Worm (Caenorhabditis elegans) whole organism, early embryonic: ENCODE results near the gene srh-145.

Source experiments
- B0310.2 ChIP-seq: sonication (generic microtip); optimal IDR thresholded peaks from 2 replicates; lab custom pipeline; 2016; ENCODE audit warnings: mild to moderate bottlenecking, missing genetic modification characterization, missing compliant biosample characterization
- F13C5.2 ChIP-seq: sonication (generic microtip); optimal IDR thresholded peaks from 2 replicates; lab custom pipeline; 2017; ENCODE audit warnings: mild to moderate bottlenecking, missing genetic modification characterization, inconsistent platforms, missing compliant biosample characterization
- aly-1 ChIP-seq: sonication (generic microtip); optimal IDR thresholded peaks from 2 replicates; lab custom pipeline; 2016; ENCODE audit warnings: missing genetic modification characterization, missing compliant biosample characterization
- ama-1 ChIP-seq: fragments of 150-350 bp; optimal IDR thresholded peaks from 2 replicates; lab custom pipeline; 2014
- ceh-13 ChIP-seq: fragments of 200-800 bp; sonication (Bioruptor generic); optimal IDR thresholded peaks from 2 replicates; lab custom pipeline; 2018; ENCODE audit warnings: mild to moderate bottlenecking, missing genetic modification characterization, missing compliant biosample characterization
- ceh-36 ChIP-seq: sonication (generic microtip); optimal IDR thresholded peaks from 2 replicates; lab custom pipeline; 2016; ENCODE audit warnings: missing genetic modification characterization, inconsistent platforms, missing compliant biosample characterization
- ets-7 ChIP-seq: sonication (generic microtip); optimal IDR thresholded peaks from 2 replicates; lab custom pipeline; 2016; ENCODE audit warnings: missing genotype, missing genetic modification characterization, missing compliant biosample characterization
- flt-1 ChIP-seq: fragments of 200-800 bp; sonication (Bioruptor generic); IDR thresholded peaks from 2 replicates; pipeline ENCODE4 v1.3.6; 2022; ENCODE audit warnings: missing genetic modification characterization, missing compliant biosample characterization
- hmbx-1 ChIP-seq: sonication (generic microtip); optimal IDR thresholded peaks from 2 replicates; lab custom pipeline; 2016; ENCODE audit warnings: mild to moderate bottlenecking, missing genetic modification characterization, missing compliant biosample characterization
- hmg-4 ChIP-seq: fragments of 200-800 bp; sonication (Bioruptor generic); optimal IDR thresholded peaks from 2 replicates; lab custom pipeline; 2018; ENCODE audit warnings: mild to moderate bottlenecking, missing genetic modification characterization, missing compliant biosample characterization
- hnd-1 ChIP-seq: sonication (generic microtip); optimal IDR thresholded peaks from 2 replicates; lab custom pipeline; 2016; ENCODE audit warnings: missing genetic modification characterization, missing compliant biosample characterization
- pes-1 ChIP-seq: fragments of 200-800 bp; sonication (Bioruptor generic); IDR thresholded peaks from 2 replicates; pipeline ENCODE4 v1.3.6; 2022; ENCODE audit warnings: missing genetic modification reagents, missing genetic modification characterization, missing compliant biosample characterization
- scrt-1 ChIP-seq: fragments of 200-800 bp; sonication (Bioruptor generic); IDR thresholded peaks from 2 replicates; pipeline ENCODE4 v1.3.6; 2022; ENCODE audit warnings: missing genetic modification characterization, missing compliant biosample characterization
- sea-1 ChIP-seq: fragments of 200-800 bp; sonication (Bioruptor generic); conservative IDR thresholded peaks from 2 replicates; pipeline ENCODE4 v1.3.6; 2022; ENCODE audit warnings: missing genetic modification characterization, missing compliant biosample characterization
- tbx-11 ChIP-seq: fragments of 200-800 bp; sonication (Bioruptor generic); IDR thresholded peaks from 2 replicates; pipeline ENCODE4 v1.3.6; 2022; ENCODE audit warnings: missing genetic modification characterization, missing compliant biosample characterization
- tbx-37 ChIP-seq: fragments of 200-800 bp; sonication (Bioruptor generic); conservative IDR thresholded peaks from 2 replicates; pipeline ENCODE4 v1.3.6; 2022; ENCODE audit warnings: missing genetic modification reagents, missing genetic modification characterization, missing compliant biosample characterization
- tra-4 ChIP-seq: sonication (generic microtip); optimal IDR thresholded peaks from 2 replicates; lab custom pipeline; 2017; ENCODE audit warnings: missing genetic modification characterization, missing compliant biosample characterization

The srh-145 gene

ce11 chrV:16445676-16446075 lies 35.2 kb downstream of the srh-145 start, which contains the start of gene T08G3.6:
TSS of gene T08G3.6 (plus strand) at chrV:16445976.
- TF ChIP-seq hmbx-1 (tag; lab: Kevin White, UChicago) = no peak
- TF ChIP-seq ets-7 (tag; lab: Kevin White, UChicago) = no peak
- no peak for TF ChIP-seq sea-1
- TF ChIP-seq tbx-11 (GFP tag; lab: Robert Waterston, UW) = no peak
- no peak for TF ChIP-seq tbx-37 (GFP tag; lab: Robert Waterston, UW)
- no peak for TF ChIP-seq ceh-13
- TF ChIP-seq ama-1 (lab: Kevin White, UChicago) = no peak
- TF ChIP-seq B0310.2 (tag; lab: Kevin White, UChicago) = no peak

- TF ChIP-seq tbx-11 (GFP tag; lab: Robert Waterston, UW) (no peak), ceh-36 (tag; lab: Kevin White, UChicago) (peak; percentile 69), pes-1 (no peak), tra-4 (tag; lab: Kevin White, UChicago) (no peak), aly-1 (tag; lab: Kevin White, UChicago) (no peak)
These were observed 35.7 kb downstream of the srh-145 start for ce11 chrV:16446191-16446590.

- TF ChIP-seq tbx-37 (GFP tag; lab: Robert Waterston, UW) (no peak), F13C5.2 (tag; lab: Kevin White, UChicago) (no peak), ceh-36 (tag; lab: Kevin White, UChicago) (no peak), tbx-11 (GFP tag; lab: Robert Waterston, UW) (no peak), hmbx-1 (tag; lab: Kevin White, UChicago) (no peak), flt-1 (GFP tag; lab: Robert Waterston, UW) (no peak), ceh-13 (no peak), aly-1 (tag; lab: Kevin White, UChicago) (no peak), hnd-1 (tag; lab: Kevin White, UChicago) (no peak), ama-1 (lab: Kevin White, UChicago) (no peak), hmg-4 (GFP tag; lab: Kevin White, UChicago) (no peak), B0310.2 (tag; lab: Kevin White, UChicago) (no peak), sea-1 (no peak), ets-7 (tag; lab: Kevin White, UChicago) (no peak), scrt-1 (GFP tag; lab: Robert Waterston, UW) (no peak)
These were observed 37.2 kb downstream of the srh-145 start, which contains the start of gene T08G3.13 for ce11 chrV:16447735-16448134. TSS of gene T08G3.13 (plus strand) at chrV:16448035.

ce11 chrV:16455065-16455464 lies 44.6 kb downstream of the srh-145 start, which contains the start of gene str-14:
TSS of gene str-14 (minus strand) at chrV:16455165.
- no peak for TF ChIP-seq ceh-13
- TF ChIP-seq hnd-1 (tag; lab: Kevin White, UChicago) = no peak
- no peak for TF ChIP-seq tra-4 (tag; lab: Kevin White, UChicago)
- TF ChIP-seq B0310.2 (tag; lab: Kevin White, UChicago) = no peak
- TF ChIP-seq ama-1 (lab: Kevin White, UChicago) = no peak
- TF ChIP-seq F13C5.2 (tag; lab: Kevin White, UChicago) = no peak
- TF ChIP-seq ets-7 (tag; lab: Kevin White, UChicago) = no peak
- TF ChIP-seq scrt-1 (GFP tag; lab: Robert Waterston, UW) = no peak
- no peak for TF ChIP-seq tbx-37 (GFP tag; lab: Robert Waterston, UW)
- TF ChIP-seq aly-1 (tag; lab: Kevin White, UChicago) = no peak
- no peak for TF ChIP-seq tbx-11 (GFP tag; lab: Robert Waterston, UW)
- TF ChIP-seq hmbx-1 (tag; lab: Kevin White, UChicago) = no peak
- no peak for TF ChIP-seq ceh-36 (tag; lab: Kevin White, UChicago)
- TF ChIP-seq pes-1 = no peak
- no peak for TF ChIP-seq sea-1

- no peak for TF ChIP-seq pes-1
- no peak for TF ChIP-seq hmbx-1 (tag; lab: Kevin White, UChicago)
- TF ChIP-seq sea-1 = no peak
- TF ChIP-seq ceh-36 (tag; lab: Kevin White, UChicago) = no peak
- TF ChIP-seq ceh-13 = no peak
These were observed 48.2 kb downstream of the srh-145 start, which contains the start of gene str-15 for ce11 chrV:16458714-16459113. TSS of gene str-15 (minus strand) at chrV:16458814.

ce11 chrV:16459377-16459776 lies 48.9 kb downstream of the srh-145 start:
- TF ChIP-seq F13C5.2 (tag; lab: Kevin White, UChicago) (no peak), scrt-1 (GFP tag; lab: Robert Waterston, UW) (no peak), sea-1 (no peak), ets-7 (tag; lab: Kevin White, UChicago) (no peak), tra-4 (tag; lab: Kevin White, UChicago) (no peak), hnd-1 (tag; lab: Kevin White, UChicago) (no peak), aly-1 (tag; lab: Kevin White, UChicago) (no peak), hmbx-1 (tag; lab: Kevin White, UChicago) (no peak), ama-1 (lab: Kevin White, UChicago) (no peak), ceh-13 (no peak), hmg-4 (GFP tag; lab: Kevin White, UChicago) (no peak), tbx-37 (GFP tag; lab: Robert Waterston, UW) (no peak), flt-1 (GFP tag; lab: Robert Waterston, UW) (no peak), ceh-36 (tag; lab: Kevin White, UChicago) (no peak), B0310.2 (tag; lab: Kevin White, UChicago) (no peak)

ce11 chrV:16460866-16461265 lies 50.4 kb downstream of the srh-145 start, which contains the start of gene srh-142:
TSS of gene srh-142 (minus strand) at chrV:16460966.
- TF ChIP-seq ceh-36 (tag; lab: Kevin White, UChicago) (no peak), ama-1 (lab: Kevin White, UChicago) (no peak), scrt-1 (GFP tag; lab: Robert Waterston, UW) (no peak), tbx-37 (GFP tag; lab: Robert Waterston, UW) (no peak), hnd-1 (tag; lab: Kevin White, UChicago) (no peak), sea-1 (no peak), hmbx-1 (tag; lab: Kevin White, UChicago) (no peak), aly-1 (tag; lab: Kevin White, UChicago) (no peak), ceh-13 (no peak), tbx-11 (GFP tag; lab: Robert Waterston, UW) (no peak), ets-7 (tag; lab: Kevin White, UChicago) (no peak), tra-4 (tag; lab: Kevin White, UChicago) (no peak), flt-1 (GFP tag; lab: Robert Waterston, UW) (no peak), hmg-4 (GFP tag; lab: Kevin White, UChicago) (no peak), F13C5.2 (tag; lab: Kevin White, UChicago) (no peak), B0310.2 (tag; lab: Kevin White, UChicago) (no peak), pes-1 (no peak)
